Worm (Caenorhabditis elegans) whole organism, L2 larva: Measurements from ENCODE around the gene popl-5.

Source experiments
- C34F6.9 ChIP-seq: fragments of 150-350 bp; optimal IDR thresholded peaks from 2 replicates; lab custom pipeline; 2014; ENCODE audit warnings: missing biosample characterization, missing genetic modification characterization
- F13H6.1 ChIP-seq: sonication (generic microtip); optimal IDR thresholded peaks from 2 replicates; lab custom pipeline; 2016; ENCODE audit warnings: missing genetic modification characterization, missing compliant biosample characterization
- R02D3.7 ChIP-seq: fragments of 150-350 bp; optimal IDR thresholded peaks from 2 replicates; lab custom pipeline; 2014; ENCODE audit warnings: missing biosample characterization, missing genetic modification characterization
- Y55F3AM.14 ChIP-seq: fragments of 200-800 bp; sonication (Bioruptor generic); optimal IDR thresholded peaks from 2 replicates; lab custom pipeline; 2018; ENCODE audit warnings: mild to moderate bottlenecking, missing genetic modification characterization, missing compliant biosample characterization
- aly-2 ChIP-seq: fragments of 150-350 bp; optimal IDR thresholded peaks from 2 replicates; lab custom pipeline; 2014; ENCODE audit warnings: missing biosample characterization, missing genetic modification characterization
- ama-1 ChIP-seq: fragments of 150-350 bp; optimal IDR thresholded peaks from 2 replicates; lab custom pipeline; 2018; ENCODE audit warnings: inconsistent platforms
- blmp-1 ChIP-seq: sonication (generic microtip); optimal IDR thresholded peaks from 2 replicates; lab custom pipeline; 2017; ENCODE audit warnings: missing genetic modification characterization, mild to moderate bottlenecking, missing compliant biosample characterization, antibody characterized with exemption, moderate library complexity; ENCODE audit not compliant: insufficient read depth
- crh-2 ChIP-seq: sonication (generic microtip); optimal IDR thresholded peaks from 2 replicates; lab custom pipeline; 2017; ENCODE audit warnings: missing biosample characterization, missing genetic modification characterization
- dmd-4 ChIP-seq: sonication (generic microtip); optimal IDR thresholded peaks from 2 replicates; lab custom pipeline; 2017; ENCODE audit warnings: missing biosample characterization, missing genetic modification characterization
- egl-27 ChIP-seq: sonication (generic microtip); optimal IDR thresholded peaks from 3 replicates; lab custom pipeline; 2017; ENCODE audit warnings: missing biosample characterization, missing genetic modification reagents, missing genetic modification characterization
- elt-3 ChIP-seq: sonication (generic microtip); optimal IDR thresholded peaks from 2 replicates; lab custom pipeline; 2017; ENCODE audit warnings: missing biosample characterization, missing genetic modification characterization
- fos-1 ChIP-seq: fragments of 150-350 bp; optimal IDR thresholded peaks from 2 replicates; lab custom pipeline; 2014; ENCODE audit warnings: missing biosample characterization, missing genetic modification characterization
- gmeb-1 ChIP-seq: fragments of 150-350 bp; optimal IDR thresholded peaks from 2 replicates; lab custom pipeline; 2014; ENCODE audit warnings: missing biosample characterization, missing genetic modification characterization
- lin-13 ChIP-seq: fragments of 150-350 bp; optimal IDR thresholded peaks from 2 replicates; lab custom pipeline; 2014; ENCODE audit warnings: missing biosample characterization, missing genetic modification reagents, missing genetic modification characterization
- lsy-2 ChIP-seq, 2 experiments: fragments of 150-350 bp in 1 of 2; sonication (generic microtip) in 1 of 2; optimal IDR thresholded peaks; 2 replicates each; lab custom pipeline; 2014 to 2017; ENCODE audit warnings: missing biosample characterization in 2 of 2, missing genetic modification characterization in 2 of 2
- mab-5 ChIP-seq: fragments of 150-350 bp; optimal IDR thresholded peaks from 2 replicates; lab custom pipeline; 2014; ENCODE audit warnings: missing biosample characterization, missing genetic modification characterization
- mbf-1 ChIP-seq: sonication (generic microtip); optimal IDR thresholded peaks from 2 replicates; lab custom pipeline; 2017; ENCODE audit warnings: missing biosample characterization, missing genetic modification characterization
- mdl-1 ChIP-seq, 2 experiments: fragments of 150-350 bp in 1 of 2; sonication (generic microtip) in 1 of 2; optimal IDR thresholded peaks; 2 replicates each; lab custom pipeline; 2017; ENCODE audit warnings: missing biosample characterization in 2 of 2, missing genetic modification characterization in 2 of 2
- nhr-11 ChIP-seq: fragments of 150-350 bp; optimal IDR thresholded peaks from 2 replicates; lab custom pipeline; 2014; ENCODE audit warnings: missing biosample characterization, missing genetic modification characterization
- nhr-12 ChIP-seq: fragments of 150-350 bp; optimal IDR thresholded peaks from 2 replicates; lab custom pipeline; 2014; ENCODE audit warnings: missing biosample characterization, missing genetic modification characterization
- nhr-129 ChIP-seq: fragments of 150-350 bp; optimal IDR thresholded peaks from 2 replicates; lab custom pipeline; 2014; ENCODE audit warnings: missing biosample characterization, missing genetic modification characterization
- nhr-21 ChIP-seq: fragments of 150-350 bp; optimal IDR thresholded peaks from 2 replicates; lab custom pipeline; 2014; ENCODE audit warnings: missing biosample characterization, missing genetic modification characterization
- nhr-25 ChIP-seq: fragments of 150-350 bp; sonication (generic microtip); optimal IDR thresholded peaks from 3 replicates; lab custom pipeline; 2014; ENCODE audit warnings: missing biosample characterization, missing genetic modification characterization
- nhr-77 ChIP-seq: fragments of 150-350 bp; optimal IDR thresholded peaks from 2 replicates; lab custom pipeline; 2014; ENCODE audit warnings: missing biosample characterization, missing genetic modification characterization
- peb-1 ChIP-seq: fragments of 150-350 bp; optimal IDR thresholded peaks from 2 replicates; lab custom pipeline; 2014; ENCODE audit warnings: missing biosample characterization, missing genetic modification characterization
- skn-1 ChIP-seq: sonication (generic microtip); optimal IDR thresholded peaks from 2 replicates; lab custom pipeline; 2017; ENCODE audit warnings: missing biosample characterization, missing genetic modification characterization
- sma-3 ChIP-seq: sonication (generic microtip); optimal IDR thresholded peaks from 2 replicates; lab custom pipeline; 2016; ENCODE audit warnings: missing genetic modification reagents, missing genetic modification characterization, missing compliant biosample characterization
- sma-9 ChIP-seq, 2 experiments: fragments of 150-350 bp in 1 of 2; sonication (generic microtip) in 1 of 2; optimal IDR thresholded peaks; 2 replicates each; lab custom pipeline; 2014 to 2016; ENCODE audit warnings: missing genetic modification characterization in 2 of 2, mild to moderate bottlenecking in 1 of 2, missing biosample characterization in 1 of 2, missing compliant biosample characterization in 1 of 2, missing genetic modification reagents in 1 of 2, moderate library complexity in 1 of 2
- snpc-4 ChIP-seq: fragments of 150-350 bp; optimal IDR thresholded peaks from 2 replicates; lab custom pipeline; 2014; ENCODE audit warnings: missing biosample characterization, missing genetic modification characterization
- unc-39 ChIP-seq: fragments of 150-350 bp; optimal IDR thresholded peaks from 2 replicates; lab custom pipeline; 2014; ENCODE audit warnings: missing biosample characterization, missing genetic modification characterization
- unc-55 ChIP-seq: fragments of 150-350 bp; sonication (generic microtip); optimal IDR thresholded peaks from 3 replicates; lab custom pipeline; 2014; ENCODE audit warnings: missing biosample characterization, missing genetic modification reagents, missing genetic modification characterization
- unc-62 ChIP-seq: fragments of 150-350 bp; optimal IDR thresholded peaks from 2 replicates; lab custom pipeline; 2014; ENCODE audit warnings: missing biosample characterization, missing genetic modification reagents, missing genetic modification characterization
- ztf-1 ChIP-seq: fragments of 200-800 bp; sonication (Bioruptor generic); conservative IDR thresholded peaks from 2 replicates; pipeline ENCODE4 v1.3.6; 2022; ENCODE audit warnings: missing genetic modification characterization, missing compliant biosample characterization

Gene popl-5

ce11 chrIII:11505213-11505612, 18.1 kb upstream of the popl-5 start, which contains the start of the genes Y66D12A.21 and spe-6:
Gene Y66D12A.21 (minus strand): TSS chrIII:11505302.
Gene spe-6 (plus strand): TSS chrIII:11505488.
- TF ChIP-seq C34F6.9 (tag; lab: Kevin White, UChicago) = peak; percentile 22
- no peak for TF ChIP-seq skn-1
- TF ChIP-seq mbf-1 (tag; lab: Kevin White, UChicago) = no peak
- TF ChIP-seq unc-39 = no peak
- TF ChIP-seq nhr-77 (tag; lab: Kevin White, UChicago) = no peak
- TF ChIP-seq elt-3 (tag; lab: Kevin White, UChicago) = no peak
- no peak for TF ChIP-seq nhr-11 (tag; lab: Kevin White, UChicago)
- no peak for TF ChIP-seq mab-5
- peak; percentile 52 for TF ChIP-seq unc-55 (GFP tag; lab: Kevin White, UChicago)
- TF ChIP-seq Y55F3AM.14 (GFP tag; lab: Kevin White, UChicago) = no peak
- no peak for TF ChIP-seq gmeb-1 (tag; lab: Kevin White, UChicago)
- peak in 1 of 2 experiments; percentile 42 for TF ChIP-seq lsy-2 (tag; optimal IDR thresholded peaks at IDR 0.05; lab: Kevin White, UChicago)
- peak; percentile 8 for TF ChIP-seq nhr-129 (tag; lab: Kevin White, UChicago)
- TF ChIP-seq, all 48 proteins: peak for 4

DNA sequence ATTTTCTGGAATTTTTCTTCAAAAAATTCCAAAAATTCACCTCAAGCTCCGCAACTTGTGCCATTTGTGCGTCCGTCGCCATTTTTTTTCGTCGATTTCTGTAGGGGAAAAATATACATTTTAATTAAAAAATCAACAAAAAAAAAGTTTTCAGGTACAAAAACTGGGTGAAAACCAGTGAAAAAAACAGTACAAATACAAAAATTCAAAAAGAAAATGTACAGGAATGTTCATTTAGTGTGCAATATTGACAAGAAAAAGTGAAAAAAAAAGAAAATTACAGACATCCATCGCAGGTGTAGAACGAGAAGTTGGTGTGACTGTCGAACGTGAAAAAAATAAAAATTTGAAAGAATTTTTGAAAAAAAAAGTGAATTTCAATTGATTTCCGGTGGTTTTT, 15.6 kb upstream of the popl-5 start, which contains the start of gene tin-10:
TSS of gene tin-10 (minus strand) at position 101 of the 400 bp plus-strand sequence.
- TF ChIP-seq lin-13 (GFP tag; lab: Kevin White, UChicago) = no peak
- TF ChIP-seq, all 48 proteins: peak for 0

- no peak for TF ChIP-seq aly-2 (tag; lab: Kevin White, UChicago)
- TF ChIP-seq unc-62 (GFP tag; lab: Kevin White, UChicago) = no peak
- no peak for TF ChIP-seq snpc-4
- TF ChIP-seq mdl-1 (tag; optimal IDR thresholded peaks at IDR 0.05; lab: Kevin White, UChicago) = no peak
- no peak for TF ChIP-seq egl-27 (tag; lab: Kevin White, UChicago)
These were observed 13.5 kb upstream of the popl-5 start, which contains the start of gene nars-2 for ce11 chrIII:11500647-11501046. Gene nars-2 (minus strand): TSS chrIII:11500747.

- TF ChIP-seq nhr-12 (tag; lab: Kevin White, UChicago) (no peak), crh-2 (tag; lab: Kevin White, UChicago) (peak; percentile 4), peb-1 (tag; lab: Kevin White, UChicago) (no peak), F13H6.1 (peak; percentile 20), fos-1 (tag; lab: Kevin White, UChicago) (peak; percentile 79), nhr-25 (tag; lab: Kevin White, UChicago) (no peak), sma-3 (GFP tag; lab: Kevin White, UChicago) (peak; percentile 28), mab-5 (no peak), blmp-1 (tag; lab: Kevin White, UChicago) (peak; percentile 13), aly-2 (tag; lab: Kevin White, UChicago) (no peak), sma-9 (GFP tag; optimal IDR thresholded peaks at IDR 0.05; lab: Kevin White, UChicago) (no peak), sma-9 (tag; optimal IDR thresholded peaks at IDR 0.05; lab: Kevin White, UChicago) (no peak)
These were observed 9.4 kb upstream of the popl-5 start, which contains the start of gene Y66D12A.24 for ce11 chrIII:11496496-11496895. Gene Y66D12A.24 (plus strand): TSS chrIII:11496865.

ce11 chrIII:11492489-11492888, 5.3 kb upstream of the popl-5 start:
- TF ChIP-seq sma-3 (GFP tag; lab: Kevin White, UChicago) = no peak
- TF ChIP-seq ama-1 = no peak
- TF ChIP-seq blmp-1 (tag; lab: Kevin White, UChicago) = no peak
- TF ChIP-seq unc-62 (GFP tag; lab: Kevin White, UChicago) = no peak
- TF ChIP-seq ztf-1 = no peak
- TF ChIP-seq aly-2 (tag; lab: Kevin White, UChicago) = no peak
- TF ChIP-seq unc-39 = no peak
- TF ChIP-seq mbf-1 (tag; lab: Kevin White, UChicago) = no peak
- TF ChIP-seq dmd-4 (tag; lab: Kevin White, UChicago) = no peak
- TF ChIP-seq nhr-21 = no peak
- no peak for TF ChIP-seq peb-1 (tag; lab: Kevin White, UChicago)
- TF ChIP-seq mdl-1 (tag; optimal IDR thresholded peaks at IDR 0.05; lab: Kevin White, UChicago) = no peak
- no peak for TF ChIP-seq C34F6.9 (tag; lab: Kevin White, UChicago)
- TF ChIP-seq egl-27 (tag; lab: Kevin White, UChicago) = no peak
- no peak for TF ChIP-seq lin-13 (GFP tag; lab: Kevin White, UChicago)
- TF ChIP-seq R02D3.7 (tag; lab: Kevin White, UChicago) = no peak
- no peak for TF ChIP-seq lsy-2 (tag; optimal IDR thresholded peaks at IDR 0.05; lab: Kevin White, UChicago)
- TF ChIP-seq, all 48 proteins: peak for 0
